Worm (Caenorhabditis elegans) whole organism, L1 larva: ENCODE measurements around the gene tlp-1.
A peak's percentile ranks its signal among the peaks of the same experiment; 100 is the strongest.

Source experiments
- C16A3.4 ChIP-seq: fragments of 150-350 bp; optimal IDR thresholded peaks from 2 replicates; lab custom pipeline; 2014; ENCODE audit warnings: missing biosample characterization, missing genetic modification characterization
- blmp-1 ChIP-seq: fragments of 150-350 bp; optimal IDR thresholded peaks from 2 replicates; lab custom pipeline; 2014; ENCODE audit warnings: missing biosample characterization, missing genetic modification characterization
- ceh-8 ChIP-seq: fragments of 200-800 bp; sonication (Bioruptor generic); optimal IDR thresholded peaks from 2 replicates; lab custom pipeline; 2018; ENCODE audit warnings: mild to moderate bottlenecking, missing genetic modification characterization, moderate library complexity, missing compliant biosample characterization
- ceh-82 ChIP-seq, 3 experiments: fragments of 150-350 bp in 1 of 3; sonication (generic microtip) in 2 of 3; optimal IDR thresholded peaks; 2 replicates each; lab custom pipeline; 2014 to 2017; ENCODE audit warnings: missing biosample characterization in 3 of 3, missing genetic modification characterization in 3 of 3
- ceh-88 ChIP-seq: fragments of 200-800 bp; sonication (Bioruptor generic); IDR thresholded peaks from 2 replicates; pipeline ENCODE4 v1.3.6; 2022; ENCODE audit warnings: missing genetic modification characterization, missing compliant biosample characterization
- ceh-90 ChIP-seq: sonication (generic microtip); optimal IDR thresholded peaks from 2 replicates; lab custom pipeline; 2016; ENCODE audit warnings: missing genetic modification characterization, missing compliant biosample characterization
- dpl-1 ChIP-seq, 3 experiments: fragments of 150-350 bp in 2 of 3; sonication (generic microtip) in 1 of 3; optimal IDR thresholded peaks; 2 replicates each; lab custom pipeline; 2014 to 2017; ENCODE audit warnings: missing biosample characterization in 3 of 3, missing genetic modification characterization in 3 of 3, missing genetic modification reagents in 3 of 3
- efl-1 ChIP-seq, 4 experiments: fragments of 150-350 bp; optimal IDR thresholded peaks in 3 of 4; peaks in 1 of 4; 1 replicate in 1 of 4; 2 replicates in 3 of 4; lab custom pipeline; 2014; ENCODE audit warnings: missing biosample characterization in 2 of 4, missing genetic modification characterization in 2 of 4, missing genetic modification reagents in 2 of 4
- egl-13 ChIP-seq: sonication (generic microtip); optimal IDR thresholded peaks from 2 replicates; lab custom pipeline; 2016; ENCODE audit warnings: missing genotype, missing genetic modification reagents, missing genetic modification characterization, missing compliant biosample characterization
- elt-3 ChIP-seq, 6 experiments: fragments of 150-350 bp in 1 of 6; sonication (generic microtip); optimal IDR thresholded peaks; 2 replicates each; lab custom pipeline; 2017 to 2018; ENCODE audit warnings: missing biosample characterization in 6 of 6, missing genetic modification characterization in 6 of 6, inconsistent platforms in 1 of 6
- fos-1 ChIP-seq: fragments of 150-350 bp; optimal IDR thresholded peaks from 2 replicates; lab custom pipeline; 2014; ENCODE audit warnings: missing biosample characterization, missing genetic modification characterization
- grh-1 ChIP-seq: fragments of 200-800 bp; sonication (Bioruptor generic); IDR thresholded peaks from 2 replicates; pipeline ENCODE4 v1.3.6; 2022; ENCODE audit warnings: missing genetic modification reagents, missing genetic modification characterization, missing compliant biosample characterization
- hlh-17 ChIP-seq: fragments of 200-800 bp; sonication (Bioruptor generic); optimal IDR thresholded peaks from 2 replicates; lab custom pipeline; 2018; ENCODE audit warnings: missing genetic modification characterization, mild to moderate bottlenecking, missing compliant biosample characterization, moderate library complexity, borderline replicate concordance
- hlh-4 ChIP-seq: sonication (generic microtip); optimal IDR thresholded peaks from 2 replicates; lab custom pipeline; 2016; ENCODE audit warnings: mild to moderate bottlenecking, missing genetic modification characterization, missing compliant biosample characterization
- irx-1 ChIP-seq: sonication (generic microtip); optimal IDR thresholded peaks from 2 replicates; lab custom pipeline; 2016; ENCODE audit warnings: missing genetic modification characterization, missing compliant biosample characterization
- isw-1 ChIP-seq: fragments of 200-800 bp; sonication (Bioruptor generic); IDR thresholded peaks from 2 replicates; pipeline ENCODE4 v1.3.6; 2022; ENCODE audit warnings: missing genetic modification characterization, missing compliant biosample characterization
- lin-13 ChIP-seq: fragments of 150-350 bp; optimal IDR thresholded peaks from 2 replicates; lab custom pipeline; 2014; ENCODE audit warnings: missing biosample characterization, missing genetic modification reagents, missing genetic modification characterization
- lin-14 ChIP-seq: fragments of 200-800 bp; sonication (Bioruptor generic); optimal IDR thresholded peaks from 2 replicates; lab custom pipeline; 2018; ENCODE audit warnings: mild to moderate bottlenecking, missing genetic modification characterization, moderate library complexity, missing compliant biosample characterization
- lin-15B ChIP-seq: fragments of 150-350 bp; sonication (generic microtip); optimal IDR thresholded peaks from 3 replicates; lab custom pipeline; 2014; ENCODE audit warnings: missing biosample characterization, missing genetic modification characterization
- lin-35 ChIP-seq, 2 experiments: fragments of 150-350 bp; optimal IDR thresholded peaks; 2 replicates each; lab custom pipeline; 2014; ENCODE audit warnings: missing biosample characterization in 2 of 2, missing genetic modification characterization in 2 of 2, missing genetic modification reagents in 2 of 2
- lin-39 ChIP-seq: fragments of 150-350 bp; optimal IDR thresholded peaks from 2 replicates; lab custom pipeline; 2014; ENCODE audit warnings: missing biosample characterization, missing genetic modification reagents, missing genetic modification characterization
- lsy-2 ChIP-seq, 2 experiments: fragments of 150-350 bp; optimal IDR thresholded peaks; 2 replicates each; lab custom pipeline; 2014; ENCODE audit warnings: missing biosample characterization in 2 of 2, missing genetic modification characterization in 2 of 2
- mab-9 ChIP-seq: fragments of 200-800 bp; sonication (Bioruptor generic); IDR thresholded peaks from 2 replicates; pipeline ENCODE4 v1.3.6; 2022; ENCODE audit warnings: missing genetic modification reagents, missing genetic modification characterization, missing compliant biosample characterization
- mdl-1 ChIP-seq, 2 experiments: fragments of 150-350 bp; optimal IDR thresholded peaks; 2 replicates each; lab custom pipeline; 2014 to 2017; ENCODE audit warnings: missing biosample characterization in 2 of 2, missing genetic modification characterization in 2 of 2, inconsistent platforms in 1 of 2
- mep-1 ChIP-seq: fragments of 150-350 bp; optimal IDR thresholded peaks from 2 replicates; lab custom pipeline; 2014; ENCODE audit warnings: missing biosample characterization, missing genetic modification characterization
- nhr-11 ChIP-seq: fragments of 150-350 bp; optimal IDR thresholded peaks from 2 replicates; lab custom pipeline; 2014; ENCODE audit warnings: missing biosample characterization, missing genetic modification characterization
- nhr-12 ChIP-seq: sonication (generic microtip); optimal IDR thresholded peaks from 2 replicates; lab custom pipeline; 2017; ENCODE audit warnings: missing biosample characterization, missing genetic modification characterization
- nhr-19 ChIP-seq: fragments of 200-800 bp; sonication (Bioruptor generic); conservative IDR thresholded peaks from 2 replicates; pipeline ENCODE4 v1.3.6; 2022; ENCODE audit warnings: missing genetic modification characterization, missing compliant biosample characterization
- nhr-28 ChIP-seq: fragments of 150-350 bp; optimal IDR thresholded peaks from 2 replicates; lab custom pipeline; 2014; ENCODE audit warnings: missing biosample characterization, missing genetic modification characterization
- nhr-47 ChIP-seq: sonication (generic microtip); optimal IDR thresholded peaks from 2 replicates; lab custom pipeline; 2016; ENCODE audit warnings: mild to moderate bottlenecking, missing genetic modification characterization, moderate library complexity, missing compliant biosample characterization
- nhr-71 ChIP-seq: sonication (generic microtip); optimal IDR thresholded peaks from 2 replicates; lab custom pipeline; 2016; ENCODE audit warnings: mild to moderate bottlenecking, missing genetic modification characterization, moderate library complexity, missing compliant biosample characterization
- nhr-76 ChIP-seq: sonication (generic microtip); optimal IDR thresholded peaks from 2 replicates; lab custom pipeline; 2017; ENCODE audit warnings: missing biosample characterization, missing genetic modification characterization
- nhr-77 ChIP-seq: fragments of 150-350 bp; optimal IDR thresholded peaks from 2 replicates; lab custom pipeline; 2014; ENCODE audit warnings: missing biosample characterization, missing genetic modification characterization
- nhr-90 ChIP-seq: sonication (generic microtip); optimal IDR thresholded peaks from 2 replicates; lab custom pipeline; 2016; ENCODE audit warnings: mild to moderate bottlenecking, missing genetic modification characterization, missing compliant biosample characterization; ENCODE audit not compliant: poor library complexity
- pax-3 ChIP-seq: fragments of 200-800 bp; sonication (Bioruptor generic); optimal IDR thresholded peaks from 2 replicates; lab custom pipeline; 2018; ENCODE audit warnings: mild to moderate bottlenecking, missing genetic modification characterization, moderate library complexity, missing compliant biosample characterization
- rnt-1 ChIP-seq: sonication (generic microtip); optimal IDR thresholded peaks from 2 replicates; lab custom pipeline; 2016; ENCODE audit warnings: mild to moderate bottlenecking, missing genetic modification characterization, moderate library complexity, missing compliant biosample characterization
- skn-1 ChIP-seq: fragments of 150-350 bp; optimal IDR thresholded peaks from 2 replicates; lab custom pipeline; 2014; ENCODE audit warnings: missing biosample characterization, missing genetic modification characterization
- snpc-4 ChIP-seq: fragments of 150-350 bp; optimal IDR thresholded peaks from 2 replicates; lab custom pipeline; 2014; ENCODE audit warnings: missing biosample characterization, missing genetic modification characterization
- sox-4 ChIP-seq: sonication (generic microtip); optimal IDR thresholded peaks from 2 replicates; lab custom pipeline; 2016; ENCODE audit warnings: missing genetic modification characterization, missing compliant biosample characterization
- unc-30 ChIP-seq: sonication (generic microtip); optimal IDR thresholded peaks from 2 replicates; lab custom pipeline; 2017; ENCODE audit warnings: missing biosample characterization, missing genetic modification characterization
- vab-15 ChIP-seq: sonication (generic microtip); optimal IDR thresholded peaks from 2 replicates; lab custom pipeline; 2017; ENCODE audit warnings: missing genotype, mild to moderate bottlenecking, missing genetic modification characterization, missing compliant biosample characterization
- zip-4 ChIP-seq: fragments of 200-800 bp; sonication (Bioruptor generic); optimal IDR thresholded peaks from 2 replicates; lab custom pipeline; 2018; ENCODE audit warnings: mild to moderate bottlenecking, missing genetic modification characterization, moderate library complexity, missing compliant biosample characterization
- ztf-4 ChIP-seq: fragments of 150-350 bp; optimal IDR thresholded peaks from 2 replicates; lab custom pipeline; 2014; ENCODE audit warnings: missing biosample characterization, missing genetic modification characterization

Gene tlp-1

ce11 chrIV:13689302-13689880 lies 14.5 kb downstream of the tlp-1 start, which contains the start of gene T23G4.2:
TSS of gene T23G4.2 (minus strand) at chrIV:13689556.
- TF ChIP-seq nhr-71 = peak; percentile 28
- peak; percentile 88 for TF ChIP-seq mab-9 (GFP tag; lab: Robert Waterston, UW)
- TF ChIP-seq lin-39 (tag; lab: Kevin White, UChicago) = peak; percentile 66
- TF ChIP-seq blmp-1 = peak; percentile 42
- TF ChIP-seq pax-3 (tag; lab: Kevin White, UChicago) = no peak
- no peak for TF ChIP-seq zip-4 (GFP tag; lab: Kevin White, UChicago)
- peak; percentile 75 for TF ChIP-seq lin-14
- TF ChIP-seq, all 84 proteins: peak for 5

ce11 chrIV:13687631-13688030 lies 16.3 kb downstream of the tlp-1 start:
- no peak for TF ChIP-seq elt-3 (tag; optimal IDR thresholded peaks at IDR 0.05; lab: Kevin White, UChicago)
- no peak for TF ChIP-seq ztf-4 (tag; lab: Kevin White, UChicago)
- no peak for TF ChIP-seq ceh-90 (tag; lab: Kevin White, UChicago)
- no peak for TF ChIP-seq snpc-4 (tag; lab: Kevin White, UChicago)
- TF ChIP-seq blmp-1 = no peak
- no peak for TF ChIP-seq nhr-19 (GFP tag; lab: Robert Waterston, UW)
- TF ChIP-seq ceh-88 = no peak
- no peak for TF ChIP-seq nhr-76 (tag; lab: Kevin White, UChicago)
- no peak for TF ChIP-seq unc-30

ce11 chrIV:13686965-13687425 lies 16.9 kb downstream of the tlp-1 start, which contains the start of gene nyn-1:
TSS of gene nyn-1 (minus strand) at chrIV:13687015.
- no peak for TF ChIP-seq rnt-1 (tag; lab: Kevin White, UChicago)
- peak in 1 of 2 experiments; percentile 13 for TF ChIP-seq efl-1 (optimal IDR thresholded peaks at IDR 0.05; lab: Kevin White, UChicago)
- TF ChIP-seq efl-1 (GFP tag; optimal IDR thresholded peaks at IDR 0.05 in 1 of 2; lab: Kevin White, UChicago) = no peak

ce11 chrIV:13684827-13685226 lies 19.1 kb downstream of the tlp-1 start:
- TF ChIP-seq dpl-1 (GFP tag; optimal IDR thresholded peaks at IDR 0.05; lab: Kevin White, UChicago) (no peak), isw-1 (GFP tag; lab: Robert Waterston, UW) (no peak), C16A3.4 (tag; lab: Kevin White, UChicago) (no peak), fos-1 (no peak), mab-9 (GFP tag; lab: Robert Waterston, UW) (no peak), nhr-77 (tag; lab: Kevin White, UChicago) (no peak), nhr-11 (tag; lab: Kevin White, UChicago) (no peak), mdl-1 (tag; optimal IDR thresholded peaks at IDR 0.05; lab: Kevin White, UChicago) (no peak), ceh-82 (tag; optimal IDR thresholded peaks at IDR 0.05; lab: Kevin White, UChicago) (no peak), nhr-28 (tag; lab: Kevin White, UChicago) (no peak), nhr-90 (no peak), lin-15B (no peak), vab-15 (tag; lab: Kevin White, UChicago) (no peak), ceh-8 (GFP tag; lab: Kevin White, UChicago) (no peak), irx-1 (no peak), egl-13 (tag; lab: Kevin White, UChicago) (no peak), grh-1 (GFP tag; lab: Robert Waterston, UW) (no peak), nhr-12 (no peak)

ce11 chrIV:13682733-13683132 lies 21.1 kb downstream of the tlp-1 start:
- TF ChIP-seq grh-1 (GFP tag; lab: Robert Waterston, UW) (0 out of 2 replicates have a peak, but pooled peaks have one; percentile 34), hlh-17 (GFP tag; lab: Kevin White, UChicago) (no peak), lsy-2 (tag; optimal IDR thresholded peaks at IDR 0.05; lab: Kevin White, UChicago) (peak; percentile 36 to 70), rnt-1 (tag; lab: Kevin White, UChicago) (no peak), skn-1 (no peak), sox-4 (no peak), lin-35 (GFP tag; optimal IDR thresholded peaks at IDR 0.05; lab: Kevin White, UChicago) (no peak), hlh-4 (tag; lab: Kevin White, UChicago) (no peak), lin-13 (GFP tag; lab: Kevin White, UChicago) (no peak), ceh-82 (tag; optimal IDR thresholded peaks at IDR 0.05; lab: Kevin White, UChicago) (no peak), irx-1 (peak; percentile 62), efl-1 (optimal IDR thresholded peaks at IDR 0.05; lab: Kevin White, UChicago) (no peak), efl-1 (GFP tag; optimal IDR thresholded peaks at IDR 0.05 in 1 of 2; lab: Kevin White, UChicago) (no peak), vab-15 (tag; lab: Kevin White, UChicago) (peak; percentile 93), mep-1 (tag; lab: Kevin White, UChicago) (peak; percentile 26), snpc-4 (tag; lab: Kevin White, UChicago) (no peak), nhr-11 (tag; lab: Kevin White, UChicago) (no peak), mdl-1 (tag; optimal IDR thresholded peaks at IDR 0.05; lab: Kevin White, UChicago) (no peak), nhr-47 (tag; lab: Kevin White, UChicago) (no peak), nhr-90 (peak; percentile 60)
